Worm (Caenorhabditis elegans) whole organism, midembryonic: ENCODE data around the gene gex-4.
A peak's percentile ranks its signal among the peaks of the same experiment; 100 is the strongest.

Source experiments
- cog-1 ChIP-seq: sonication (generic microtip); optimal IDR thresholded peaks from 2 replicates; lab custom pipeline; 2016; ENCODE audit warnings: missing genetic modification characterization, missing compliant biosample characterization
- flt-1 ChIP-seq: fragments of 200-800 bp; sonication (Bioruptor generic); IDR thresholded peaks from 2 replicates; pipeline ENCODE4 v1.3.6; 2022; ENCODE audit warnings: missing genetic modification characterization, missing compliant biosample characterization
- klf-2 ChIP-seq: fragments of 200-800 bp; sonication (Bioruptor generic); conservative IDR thresholded peaks from 2 replicates; pipeline ENCODE4 v1.3.6; 2022; ENCODE audit warnings: missing genetic modification reagents, missing genetic modification characterization, missing compliant biosample characterization
- ref-1 ChIP-seq: fragments of 200-800 bp; sonication (Bioruptor generic); conservative IDR thresholded peaks from 2 replicates; pipeline ENCODE4 v1.3.6; 2022; ENCODE audit warnings: missing genetic modification reagents, missing genetic modification characterization, missing compliant biosample characterization
- tab-1 ChIP-seq: fragments of 200-800 bp; sonication (Bioruptor generic); IDR thresholded peaks from 2 replicates; pipeline ENCODE4 v1.3.6; 2022; ENCODE audit warnings: missing genetic modification characterization, missing compliant biosample characterization
- ztf-29 ChIP-seq: fragments of 200-800 bp; sonication (Bioruptor generic); IDR thresholded peaks from 2 replicates; pipeline ENCODE4 v1.3.6; 2022; ENCODE audit warnings: missing genetic modification reagents, missing genetic modification characterization, missing compliant biosample characterization

ce11 chrIII:12218633-12219097 lies at the start of gene gex-4, which contains the start of gene gphr-1:
- TF ChIP-seq flt-1 (GFP tag; lab: Robert Waterston, UW) (no peak), ref-1 (no peak), klf-2 (GFP tag; lab: Robert Waterston, UW) (no peak), tab-1 (GFP tag; lab: Robert Waterston, UW) (no peak), ztf-29 (GFP tag; lab: Robert Waterston, UW) (no peak), cog-1 (peak; percentile 26)
